Fruit fly (Drosophila melanogaster) whole organism, embryonic: ENCODE data around the gene CG2865.

Experiments
- Bgb ChIP-seq: fragments of 200-800 bp; sonication (Bioruptor generic); IDR thresholded peaks from 2 replicates; pipeline ENCODE4 v1.3.6; 2022; ENCODE audit warnings: missing biosample characterization, missing genetic modification characterization; ENCODE audit not compliant: partially characterized antibody
- BtbVII ChIP-seq: fragments of 200-800 bp; sonication (Bioruptor generic); optimal IDR thresholded peaks from 3 replicates; lab custom pipeline; 2017; ENCODE audit warnings: missing biosample characterization, mild to moderate bottlenecking, missing genetic modification characterization
- Bteb2 ChIP-seq: fragments of 200-800 bp; sonication (Bioruptor generic); optimal IDR thresholded peaks from 2 replicates; lab custom pipeline; 2016; ENCODE audit warnings: missing biosample characterization, missing genetic modification characterization
- CG10654 ChIP-seq: fragments of 200-800 bp; sonication (Bioruptor generic); optimal IDR thresholded peaks from 2 replicates; lab custom pipeline; 2016; ENCODE audit warnings: missing biosample characterization, missing genetic modification characterization
- CG12071 ChIP-seq: fragments of 200-800 bp; sonication (Bioruptor generic); optimal IDR thresholded peaks from 3 replicates; lab custom pipeline; 2018; ENCODE audit warnings: missing biosample characterization, mild to moderate bottlenecking, missing genetic modification characterization
- CG12236 ChIP-seq: fragments of 200-800 bp; sonication (Bioruptor generic); optimal IDR thresholded peaks from 2 replicates; lab custom pipeline; 2016; ENCODE audit warnings: missing biosample characterization, missing genetic modification characterization
- CG14860 ChIP-seq: fragments of 200-800 bp; sonication (Bioruptor generic); IDR thresholded peaks from 3 replicates; pipeline ENCODE4 v1.3.6; 2022; ENCODE audit warnings: missing biosample characterization, missing genetic modification characterization; ENCODE audit not compliant: partially characterized antibody
- CG15479 ChIP-seq: fragments of 200-800 bp; sonication (Bioruptor generic); optimal IDR thresholded peaks from 3 replicates; lab custom pipeline; 2019; ENCODE audit warnings: missing biosample characterization, mild to moderate bottlenecking, missing genetic modification characterization, moderate library complexity
- CG15696 ChIP-seq: fragments of 200-800 bp; sonication (Bioruptor generic); optimal IDR thresholded peaks from 2 replicates; lab custom pipeline; 2019; ENCODE audit warnings: missing biosample characterization, mild to moderate bottlenecking, missing genetic modification characterization, moderate library complexity
- CG1792 ChIP-seq: fragments of 200-800 bp; sonication (Bioruptor generic); optimal IDR thresholded peaks from 2 replicates; lab custom pipeline; 2016; ENCODE audit warnings: missing biosample characterization, missing genetic modification characterization
- CG18262 ChIP-seq: fragments of 200-800 bp; optimal IDR thresholded peaks from 3 replicates; lab custom pipeline; 2019; ENCODE audit warnings: missing biosample characterization, mild to moderate bottlenecking, missing genetic modification characterization, moderate library complexity
- CG1832 ChIP-seq: fragments of 200-800 bp; sonication (Bioruptor generic); optimal IDR thresholded peaks from 2 replicates; lab custom pipeline; 2017; ENCODE audit warnings: missing biosample characterization, mild to moderate bottlenecking, missing genetic modification characterization, inconsistent platforms
- CG18764 ChIP-seq: fragments of 200-800 bp; sonication (Bioruptor generic); optimal IDR thresholded peaks from 3 replicates; lab custom pipeline; 2016; ENCODE audit warnings: missing biosample characterization, missing genetic modification characterization
- CG2889 ChIP-seq: fragments of 200-800 bp; sonication (Bioruptor generic); IDR thresholded peaks from 3 replicates; pipeline ENCODE4 v1.3.6; 2022; ENCODE audit warnings: missing biosample characterization, missing genetic modification characterization
- CG31388 ChIP-seq: fragments of 200-800 bp; sonication (Bioruptor generic); optimal IDR thresholded peaks from 2 replicates; lab custom pipeline; 2016; ENCODE audit warnings: missing biosample characterization, missing genetic modification characterization
- CG32767 ChIP-seq: fragments of 200-800 bp; sonication (Bioruptor generic); IDR thresholded peaks from 2 replicates; pipeline ENCODE4 v1.3.6; 2022; ENCODE audit warnings: missing biosample characterization, missing genetic modification characterization
- CG4282 ChIP-seq: fragments of 200-800 bp; sonication (Bioruptor generic); optimal IDR thresholded peaks from 2 replicates; lab custom pipeline; 2016; ENCODE audit warnings: missing biosample characterization, missing genetic modification characterization
- CG6765 ChIP-seq: fragments of 200-800 bp; sonication (Bioruptor generic); optimal IDR thresholded peaks from 3 replicates; lab custom pipeline; 2017; ENCODE audit warnings: missing biosample characterization, mild to moderate bottlenecking, missing genetic modification characterization
- CG6854 ChIP-seq: fragments of 200-800 bp; sonication (Bioruptor generic); optimal IDR thresholded peaks from 3 replicates; lab custom pipeline; 2017; ENCODE audit warnings: missing biosample characterization, mild to moderate bottlenecking, missing genetic modification characterization
- CG7839 ChIP-seq: fragments of 200-800 bp; sonication (Bioruptor generic); optimal IDR thresholded peaks from 3 replicates; lab custom pipeline; 2018; ENCODE audit warnings: missing biosample characterization, mild to moderate bottlenecking, missing genetic modification characterization, moderate library complexity
- CG8478 ChIP-seq: fragments of >200 bp; optimal IDR thresholded peaks from 2 replicates; lab custom pipeline; 2018
- CG9932 ChIP-seq: fragments of 200-800 bp; sonication (Bioruptor generic); IDR thresholded peaks from 2 replicates; pipeline ENCODE4 v1.3.6; 2022; ENCODE audit warnings: missing biosample characterization, missing genetic modification characterization
- Dad ChIP-seq: fragments of 200-800 bp; sonication (Bioruptor generic); optimal IDR thresholded peaks from 3 replicates; lab custom pipeline; 2016; ENCODE audit warnings: missing biosample characterization, missing genetic modification characterization
- Elba2 ChIP-seq: fragments of 200-800 bp; sonication (Bioruptor generic); optimal IDR thresholded peaks from 3 replicates; lab custom pipeline; 2016; ENCODE audit warnings: missing biosample characterization, missing genetic modification characterization
- Ets97D ChIP-seq: fragments of 200-800 bp; sonication (Bioruptor generic); optimal IDR thresholded peaks from 3 replicates; lab custom pipeline; 2016; ENCODE audit warnings: missing biosample characterization, missing genetic modification characterization
- Gsc ChIP-seq: fragments of 200-800 bp; sonication (Bioruptor generic); IDR thresholded peaks from 2 replicates; pipeline ENCODE4 v1.3.6; 2022; ENCODE audit warnings: missing biosample characterization, missing genetic modification characterization
- H2.0 ChIP-seq: fragments of 200-800 bp; sonication (Bioruptor generic); IDR thresholded peaks from 2 replicates; pipeline ENCODE4 v1.3.6; 2022; ENCODE audit warnings: missing biosample characterization, missing genetic modification characterization
- HLHmδ ChIP-seq: fragments of 200-800 bp; sonication (Bioruptor generic); optimal IDR thresholded peaks from 2 replicates; lab custom pipeline; 2018; ENCODE audit warnings: missing biosample characterization, mild to moderate bottlenecking, missing genetic modification characterization, moderate library complexity
- Hsf ChIP-seq: fragments of 200-800 bp; sonication (Bioruptor generic); optimal IDR thresholded peaks from 3 replicates; lab custom pipeline; 2016; ENCODE audit warnings: missing biosample characterization, missing genetic modification characterization
- NFAT ChIP-seq: fragments of 200-800 bp; sonication (Bioruptor generic); IDR thresholded peaks from 2 replicates; pipeline ENCODE4 v1.3.6; 2022; ENCODE audit warnings: missing biosample characterization, missing genetic modification characterization
- Poxn ChIP-seq: fragments of 200-800 bp; sonication (Bioruptor generic); IDR thresholded peaks from 2 replicates; pipeline ENCODE4 v1.3.6; 2022; ENCODE audit warnings: missing biosample characterization, missing genetic modification characterization
- Sin3A ChIP-seq: fragments of >200 bp; optimal IDR thresholded peaks from 2 replicates; lab custom pipeline; 2018
- Taf1 ChIP-seq: fragments of 200-800 bp; sonication (Bioruptor generic); IDR thresholded peaks from 2 replicates; pipeline ENCODE4 v1.3.6; 2022; ENCODE audit warnings: missing biosample characterization, missing genetic modification characterization
- ac ChIP-seq: fragments of 200-800 bp; sonication (Bioruptor generic); optimal IDR thresholded peaks from 3 replicates; lab custom pipeline; 2017; ENCODE audit warnings: missing biosample characterization, mild to moderate bottlenecking, missing genetic modification characterization
- aop ChIP-seq: fragments of 200-800 bp; sonication (Bioruptor generic); IDR thresholded peaks from 2 replicates; pipeline ENCODE4 v1.3.6; 2022; ENCODE audit warnings: missing biosample characterization, missing genetic modification characterization
- ase ChIP-seq: fragments of 200-800 bp; sonication (Bioruptor generic); IDR thresholded peaks from 3 replicates; pipeline ENCODE4 v1.3.6; 2022; ENCODE audit warnings: missing biosample characterization, missing genetic modification characterization
- az2 ChIP-seq: fragments of 200-800 bp; sonication (Bioruptor generic); optimal IDR thresholded peaks from 3 replicates; lab custom pipeline; 2016; ENCODE audit warnings: missing biosample characterization, missing genetic modification characterization
- bbx ChIP-seq: fragments of 200-800 bp; sonication (Bioruptor generic); IDR thresholded peaks from 2 replicates; pipeline ENCODE4 v1.3.6; 2022; ENCODE audit warnings: missing biosample characterization, missing genetic modification characterization; ENCODE audit not compliant: partially characterized antibody
- br ChIP-seq: fragments of >200 bp; optimal IDR thresholded peaks from 2 replicates; lab custom pipeline; 2017
- da ChIP-seq: fragments of 200-800 bp; sonication (Bioruptor generic); optimal IDR thresholded peaks from 2 replicates; lab custom pipeline; 2016; ENCODE audit warnings: missing biosample characterization, missing genetic modification characterization
- danr ChIP-seq: fragments of 200-800 bp; sonication (Bioruptor generic); IDR thresholded peaks from 2 replicates; pipeline ENCODE4 v1.3.6; 2022; ENCODE audit warnings: missing biosample characterization, missing genetic modification characterization
- dysf ChIP-seq: fragments of 200-800 bp; sonication (Bioruptor generic); IDR thresholded peaks from 3 replicates; pipeline ENCODE4 v1.3.6; 2022; ENCODE audit warnings: missing biosample characterization, missing genetic modification characterization
- ems ChIP-seq: fragments of 200-800 bp; sonication (Bioruptor generic); optimal IDR thresholded peaks from 3 replicates; lab custom pipeline; 2016; ENCODE audit warnings: missing biosample characterization, missing genetic modification characterization
- maf-S ChIP-seq: fragments of 200-800 bp; sonication (Bioruptor generic); optimal IDR thresholded peaks from 2 replicates; lab custom pipeline; 2016; ENCODE audit warnings: missing biosample characterization, missing genetic modification characterization
- nom ChIP-seq: fragments of 200-800 bp; sonication (Bioruptor generic); optimal IDR thresholded peaks from 2 replicates; lab custom pipeline; 2017; ENCODE audit warnings: missing biosample characterization, missing genetic modification characterization, mild to moderate bottlenecking, moderate library complexity, missing genetic modification reagents
- pnt ChIP-seq: fragments of 200-800 bp; sonication (Bioruptor generic); optimal IDR thresholded peaks from 3 replicates; lab custom pipeline; 2016; ENCODE audit warnings: missing biosample characterization, missing genetic modification characterization
- sim ChIP-seq: fragments of 200-800 bp; sonication (Bioruptor generic); IDR thresholded peaks from 2 replicates; pipeline ENCODE4 v1.3.6; 2022; ENCODE audit warnings: missing biosample characterization, missing genetic modification characterization
- slbo ChIP-seq: fragments of 200-800 bp; sonication (Bioruptor generic); IDR thresholded peaks from 2 replicates; pipeline ENCODE4 v1.3.6; 2022; ENCODE audit warnings: missing biosample characterization, missing genetic modification characterization
- sna ChIP-seq: fragments of 200-800 bp; sonication (Bioruptor generic); IDR thresholded peaks from 2 replicates; pipeline ENCODE4 v1.3.6; 2022; ENCODE audit warnings: missing biosample characterization, missing genetic modification characterization; ENCODE audit not compliant: partially characterized antibody
- ssp ChIP-seq: fragments of 200-800 bp; sonication (Bioruptor generic); IDR thresholded peaks from 2 replicates; pipeline ENCODE4 v1.3.6; 2022; ENCODE audit warnings: missing biosample characterization, missing genetic modification characterization
- unc-4 ChIP-seq: fragments of 200-800 bp; sonication (Bioruptor generic); IDR thresholded peaks from 2 replicates; pipeline ENCODE4 v1.3.6; 2022; ENCODE audit warnings: missing biosample characterization, missing genetic modification characterization; ENCODE audit not compliant: partially characterized antibody
- unpg ChIP-seq: fragments of 200-800 bp; sonication (Bioruptor generic); optimal IDR thresholded peaks from 3 replicates; lab custom pipeline; 2018; ENCODE audit warnings: missing biosample characterization, mild to moderate bottlenecking, missing genetic modification characterization, moderate library complexity
- wdn ChIP-seq: fragments of 200-800 bp; sonication (Bioruptor generic); IDR thresholded peaks from 2 replicates; pipeline ENCODE4 v1.3.6; 2022; ENCODE audit warnings: missing biosample characterization, missing genetic modification characterization
- zen ChIP-seq: fragments of 200-800 bp; sonication (Bioruptor generic); optimal IDR thresholded peaks from 3 replicates; lab custom pipeline; 2018; ENCODE audit warnings: missing biosample characterization, mild to moderate bottlenecking, missing genetic modification characterization, moderate library complexity

The CG2865 gene

dm6 chrX:2249763-2250162 is 43.4 kb downstream of the CG2865 start, which contains the start of gene crn (continued):
- TF ChIP-seq CG2889 (GFP tag; lab: Robert Waterston, UW), result no peak
- peak; percentile 68 for TF ChIP-seq bbx
- no peak for TF ChIP-seq Sin3A
- no peak for TF ChIP-seq ase (GFP tag; lab: Robert Waterston, UW)
- no peak for TF ChIP-seq Poxn (GFP tag; lab: Robert Waterston, UW)
- TF ChIP-seq CG15479 (GFP tag; lab: Kevin White, UChicago), result no peak
- no peak for TF ChIP-seq CG32767 (GFP tag; lab: Robert Waterston, UW)
- TF ChIP-seq br (lab: Kevin White, UChicago), result no peak
- no peak for TF ChIP-seq da (GFP tag; lab: Kevin White, UChicago)
- TF ChIP-seq wdn (GFP tag; lab: Robert Waterston, UW), result no peak
- TF ChIP-seq CG8478 (lab: Kevin White, UChicago), result no peak
- no peak for TF ChIP-seq pnt (GFP tag; lab: Kevin White, UChicago)
- TF ChIP-seq Taf1 (GFP tag; lab: Robert Waterston, UW), result no peak
- TF ChIP-seq az2 (GFP tag; lab: Kevin White, UChicago), result no peak
- no peak for TF ChIP-seq CG9932 (GFP tag; lab: Robert Waterston, UW)
- no peak for TF ChIP-seq unpg (GFP tag; lab: Kevin White, UChicago)
- no peak for TF ChIP-seq CG15696 (tag; lab: Kevin White, UChicago)
- no peak for TF ChIP-seq sim (GFP tag; lab: Robert Waterston, UW)
- no peak for TF ChIP-seq ems (GFP tag; lab: Kevin White, UChicago)
- no peak for TF ChIP-seq Dad (GFP tag; lab: Kevin White, UChicago)
- TF ChIP-seq CG6854 (GFP tag; lab: Kevin White, UChicago), result no peak
- TF ChIP-seq CG12236 (GFP tag; lab: Kevin White, UChicago), result no peak
- no peak for TF ChIP-seq Hsf (GFP tag; lab: Kevin White, UChicago)
- no peak for TF ChIP-seq CG12071 (GFP tag; lab: Kevin White, UChicago)
- no peak for TF ChIP-seq maf-S (GFP tag; lab: Kevin White, UChicago)
- no peak for TF ChIP-seq CG1792 (GFP tag; lab: Kevin White, UChicago)
- no peak for TF ChIP-seq HLHmδ (GFP tag; lab: Kevin White, UChicago)
- TF ChIP-seq unc-4, result peak; percentile 53; the same call in 1 of the 2 replicates
- no peak for TF ChIP-seq CG4282 (GFP tag; lab: Kevin White, UChicago)
- no peak for TF ChIP-seq BtbVII (GFP tag; lab: Kevin White, UChicago)
- peak; percentile 73 for TF ChIP-seq CG14860 (GFP tag; lab: Robert Waterston, UW)
- no peak for TF ChIP-seq CG10654 (GFP tag; lab: Kevin White, UChicago)
- TF ChIP-seq Bgb (GFP tag; lab: Robert Waterston, UW), result peak; percentile 58
- TF ChIP-seq Ets97D, result no peak
- no peak for TF ChIP-seq CG6765
- TF ChIP-seq Bteb2, result no peak
- 0 out of 2 replicates have a peak, but pooled peaks have one; percentile 61 for TF ChIP-seq sna
- no peak for TF ChIP-seq H2.0 (GFP tag; lab: Robert Waterston, UW)
- no peak for TF ChIP-seq Gsc (GFP tag; lab: Robert Waterston, UW)
- no peak for TF ChIP-seq ssp
- TF ChIP-seq zen (tag; lab: Kevin White, UChicago), result no peak
- TF ChIP-seq CG18764 (GFP tag; lab: Kevin White, UChicago), result no peak
- no peak for TF ChIP-seq aop
- no peak for TF ChIP-seq dysf (GFP tag; lab: Robert Waterston, UW)
- TF ChIP-seq CG7839 (tag; lab: Kevin White, UChicago), result no peak
- no peak for TF ChIP-seq CG18262 (tag; lab: Kevin White, UChicago)
- no peak for TF ChIP-seq slbo (GFP tag; lab: Robert Waterston, UW)
- no peak for TF ChIP-seq nom (GFP tag; lab: Kevin White, UChicago)
- TF ChIP-seq Elba2 (GFP tag; lab: Kevin White, UChicago), result no peak
- TF ChIP-seq NFAT (GFP tag; lab: Robert Waterston, UW), result no peak
- TF ChIP-seq CG1832 (GFP tag; lab: Kevin White, UChicago), result no peak
- no peak for TF ChIP-seq danr
- TF ChIP-seq ac, result no peak
- TF ChIP-seq CG31388 (GFP tag; lab: Kevin White, UChicago), result no peak
